Fruit fly (Drosophila melanogaster) whole organism: ENCODE data around the gene yata.

Source experiments
- pan ChIP-seq: fragments of >200 bp; optimal IDR thresholded peaks from 2 replicates; lab custom pipeline; 2017
- usp ChIP-seq: fragments of >200 bp; optimal IDR thresholded peaks from 2 replicates; lab custom pipeline; 2017; ENCODE audit warnings: missing biosample characterization, missing genetic modification characterization, mixed read lengths

dm6 chr3R:29717519-29717918 is 31.5 kb upstream of the yata start:
- no peak for TF ChIP-seq pan
- no peak for TF ChIP-seq usp (GFP tag; lab: Kevin White, UChicago)
